Fruit fly (Drosophila melanogaster): ENCODE data around the gene CG43246.

CG43246 gene

dm6 chr3L:14537435-14537991, 1.1 kb downstream of the CG43246 start, which contains the start of gene Mpcp2 (continued):
- TF ChIP-seq vvl (GFP tag; IDR thresholded peaks at IDR 0.05) (peak; percentile 60), CG34224 (GFP tag; IDR thresholded peaks at IDR 0.05; ENCODE audit: partially characterized antibody) (peak; percentile 41; the same call in 1 of the 3 replicates), CG11504 (tag; optimal IDR thresholded peaks at IDR 0.05) (peak; percentile 57), CG17359 (tag; optimal IDR thresholded peaks at IDR 0.05) (peak; percentile 10), Dfd (GFP tag; optimal IDR thresholded peaks at IDR 0.05) (no peak), chinmo (GFP tag; IDR thresholded peaks at IDR 0.05; ENCODE audit: partially characterized antibody) (0 out of 4 replicates have a peak, but pooled peaks have one; percentile 52), p53 (GFP tag; optimal IDR thresholded peaks at IDR 0.05) (peak; percentile 29), sob (GFP tag; IDR thresholded peaks at IDR 0.05) (0 out of 2 replicates have a peak, but pooled peaks have one; percentile 19), CG1792 (GFP tag; optimal IDR thresholded peaks at IDR 0.05) (no peak), tap (tag; optimal IDR thresholded peaks at IDR 0.05) (peak; percentile 22), Fer2 (tag; optimal IDR thresholded peaks at IDR 0.05) (no peak), CG8089 (GFP tag; optimal IDR thresholded peaks at IDR 0.05) (no peak), Six4 (GFP tag; optimal IDR thresholded peaks at IDR 0.05) (no peak), Sin3A (optimal IDR thresholded peaks at IDR 0.05) (peak; percentile 42), ci (GFP tag; IDR thresholded peaks at IDR 0.05) (peak; percentile 57; the same call in 2 of the 3 replicates), sr (GFP tag; IDR thresholded peaks at IDR 0.05) (no peak), CG17612 (GFP tag; IDR thresholded peaks at IDR 0.05) (no peak), Eip74EF (GFP tag; optimal IDR thresholded peaks at IDR 0.05) (peak in 1 of 2 experiments; percentile 13), CG3838 (GFP tag; optimal IDR thresholded peaks at IDR 0.05) (no peak), pan (optimal IDR thresholded peaks at IDR 0.05) (no peak), pan (GFP tag; optimal IDR thresholded peaks at IDR 0.05 in 1 of 2, IDR thresholded peaks at IDR 0.05 in 1 of 2) (peak in 1 of 2 experiments; percentile 9), yki (optimal IDR thresholded peaks at IDR 0.05) (no peak), CG3995 (GFP tag; optimal IDR thresholded peaks at IDR 0.05) (no peak), CG31365 (tag; optimal IDR thresholded peaks at IDR 0.05) (peak; percentile 17), Chrac-16 (GFP tag; optimal IDR thresholded peaks at IDR 0.05) (no peak), CG10565 (GFP tag; optimal IDR thresholded peaks at IDR 0.05) (no peak), NC2β (GFP tag; optimal IDR thresholded peaks at IDR 0.05) (peak; percentile 15), Adf1 (GFP tag; IDR thresholded peaks at IDR 0.05) (no peak; the same call in 1 of the 2 replicates), CG30020 (tag; optimal IDR thresholded peaks at IDR 0.05) (peak; percentile 9), lov (optimal IDR thresholded peaks at IDR 0.05) (no peak), lov (GFP tag; IDR thresholded peaks at IDR 0.05) (peak; percentile 74; the same call in 2 of the 3 replicates), nerfin-2 (GFP tag; IDR thresholded peaks at IDR 0.05; ENCODE audit: partially characterized antibody) (no peak), Blimp-1 (GFP tag; optimal IDR thresholded peaks at IDR 0.05) (peak; percentile 6), ase (GFP tag; IDR thresholded peaks at IDR 0.05) (no peak), CG11456 (GFP tag; IDR thresholded peaks at IDR 0.05) (no peak), HLH4C (GFP tag; IDR thresholded peaks at IDR 0.05; ENCODE audit: partially characterized antibody) (peak; percentile 18; the same call in 2 of the 3 replicates), Stat92E (GFP tag; optimal IDR thresholded peaks at IDR 0.05) (peak in 1 of 3 experiments; percentile 78), toy (GFP tag; IDR thresholded peaks at IDR 0.05) (no peak), CG18476 (GFP tag; optimal IDR thresholded peaks at IDR 0.05) (no peak), CG8924 (tag; optimal IDR thresholded peaks at IDR 0.05) (peak; percentile 48), Meics (GFP tag; optimal IDR thresholded peaks at IDR 0.05) (peak; percentile 23), CG10321 (GFP tag; IDR thresholded peaks at IDR 0.05) (no peak), CG1602 (GFP tag; optimal IDR thresholded peaks at IDR 0.05) (no peak), CG10462 (GFP tag; optimal IDR thresholded peaks at IDR 0.05) (no peak), bbx (GFP tag; IDR thresholded peaks at IDR 0.05; ENCODE audit: partially characterized antibody) (peak; percentile 71), CG7556 (GFP tag; optimal IDR thresholded peaks at IDR 0.05) (peak; percentile 7), Doc2 (GFP tag; IDR thresholded peaks at IDR 0.05) (no peak), CG2116 (GFP tag; optimal IDR thresholded peaks at IDR 0.05) (peak; percentile 62), cwo (GFP tag; optimal IDR thresholded peaks at IDR 0.05) (peak; percentile 43), Antp (GFP tag; optimal IDR thresholded peaks at IDR 0.05) (no peak)
